Fruit fly (Drosophila melanogaster) whole organism, prepupa: Measurements from ENCODE around the gene CG11037.

Source experiments
- Blimp-1 ChIP-seq: fragments of 200-800 bp; sonication (Bioruptor generic); optimal IDR thresholded peaks from 3 replicates; lab custom pipeline; 2017; ENCODE audit warnings: missing biosample characterization, missing genetic modification characterization, mild to moderate bottlenecking, moderate library complexity, missing genetic modification reagents
- CG10631 ChIP-seq: fragments of 200-800 bp; sonication (Bioruptor generic); optimal IDR thresholded peaks from 2 replicates; lab custom pipeline; 2016; ENCODE audit warnings: missing biosample characterization, missing genetic modification characterization
- CG10669 ChIP-seq: fragments of 200-800 bp; sonication (Bioruptor generic); optimal IDR thresholded peaks from 3 replicates; lab custom pipeline; 2018; ENCODE audit warnings: missing biosample characterization, mild to moderate bottlenecking, missing genetic modification characterization, moderate library complexity
- CG11294 ChIP-seq: fragments of 200-800 bp; sonication (Bioruptor generic); IDR thresholded peaks from 2 replicates; pipeline ENCODE4 v1.3.6; 2022; ENCODE audit warnings: missing biosample characterization, missing genetic modification characterization
- CG11902 ChIP-seq: fragments of 200-800 bp; sonication (Bioruptor generic); optimal IDR thresholded peaks from 3 replicates; lab custom pipeline; 2016; ENCODE audit warnings: missing biosample characterization, missing genetic modification characterization
- CG15336 ChIP-seq: fragments of 200-800 bp; sonication (Bioruptor generic); IDR thresholded peaks from 2 replicates; pipeline ENCODE4 v1.3.6; 2022; ENCODE audit warnings: missing biosample characterization, missing genetic modification characterization
- CG1621 ChIP-seq: fragments of 200-800 bp; sonication (Bioruptor generic); optimal IDR thresholded peaks from 3 replicates; lab custom pipeline; 2018; ENCODE audit warnings: missing biosample characterization, mild to moderate bottlenecking, missing genetic modification characterization
- CG16779 ChIP-seq: fragments of 200-800 bp; sonication (Bioruptor generic); optimal IDR thresholded peaks from 3 replicates; lab custom pipeline; 2017; ENCODE audit warnings: missing biosample characterization, mild to moderate bottlenecking, missing genetic modification characterization
- CG3032 ChIP-seq: fragments of 200-800 bp; optimal IDR thresholded peaks from 2 replicates; lab custom pipeline; 2019; ENCODE audit warnings: missing biosample characterization, mild to moderate bottlenecking, missing genetic modification characterization, moderate library complexity
- CG31627 ChIP-seq: fragments of 200-800 bp; sonication (Bioruptor generic); optimal IDR thresholded peaks from 3 replicates; lab custom pipeline; 2016; ENCODE audit warnings: missing biosample characterization, missing genetic modification characterization
- CG32006 ChIP-seq: fragments of 200-800 bp; sonication (Bioruptor generic); optimal IDR thresholded peaks from 3 replicates; lab custom pipeline; 2017; ENCODE audit warnings: missing biosample characterization, mild to moderate bottlenecking, missing genetic modification characterization
- CG3919 ChIP-seq: fragments of 200-800 bp; sonication (Bioruptor generic); optimal IDR thresholded peaks from 3 replicates; lab custom pipeline; 2016; ENCODE audit warnings: missing biosample characterization, missing genetic modification characterization
- CG4318 ChIP-seq: fragments of 200-800 bp; sonication (Bioruptor generic); optimal IDR thresholded peaks from 3 replicates; lab custom pipeline; 2017; ENCODE audit warnings: missing biosample characterization, mild to moderate bottlenecking, missing genetic modification characterization
- CG6163 ChIP-seq: fragments of 200-800 bp; sonication (Bioruptor generic); IDR thresholded peaks from 3 replicates; pipeline ENCODE4 v1.3.6; 2022; ENCODE audit warnings: missing biosample characterization, missing genetic modification characterization
- CG6276 ChIP-seq: fragments of 200-800 bp; sonication (Bioruptor generic); optimal IDR thresholded peaks from 2 replicates; lab custom pipeline; 2017; ENCODE audit warnings: missing biosample characterization, mild to moderate bottlenecking, missing genetic modification characterization
- CG6792 ChIP-seq: fragments of 200-800 bp; sonication (Bioruptor generic); optimal IDR thresholded peaks from 3 replicates; lab custom pipeline; 2016; ENCODE audit warnings: missing biosample characterization, missing genetic modification characterization
- CG6808 ChIP-seq: fragments of 200-800 bp; sonication (Bioruptor generic); optimal IDR thresholded peaks from 3 replicates; lab custom pipeline; 2017; ENCODE audit warnings: missing biosample characterization, missing genetic modification characterization, mild to moderate bottlenecking, moderate library complexity, missing genetic modification reagents
- CG6854 ChIP-seq: fragments of 200-800 bp; sonication (Bioruptor generic); optimal IDR thresholded peaks from 2 replicates; lab custom pipeline; 2017; ENCODE audit warnings: missing biosample characterization, mild to moderate bottlenecking, missing genetic modification characterization
- CG7368 ChIP-seq: fragments of 200-800 bp; sonication (Bioruptor generic); optimal IDR thresholded peaks from 3 replicates; lab custom pipeline; 2016; ENCODE audit warnings: missing biosample characterization, missing genetic modification characterization
- CG8119 ChIP-seq: fragments of 200-800 bp; sonication (Bioruptor generic); IDR thresholded peaks from 3 replicates; pipeline ENCODE4 v1.3.6; 2022; ENCODE audit warnings: missing biosample characterization, missing genetic modification characterization
- CG8319 ChIP-seq: fragments of 200-800 bp; sonication (Bioruptor generic); optimal IDR thresholded peaks from 3 replicates; lab custom pipeline; 2016; ENCODE audit warnings: missing biosample characterization, missing genetic modification characterization
- CG8632 ChIP-seq: fragments of 200-800 bp; sonication (Bioruptor generic); optimal IDR thresholded peaks from 3 replicates; lab custom pipeline; 2016; ENCODE audit warnings: missing biosample characterization, missing genetic modification characterization
- Eip75B ChIP-seq: fragments of 200-800 bp; sonication (Bioruptor generic); optimal IDR thresholded peaks from 3 replicates; lab custom pipeline; 2016; ENCODE audit warnings: missing biosample characterization, missing genetic modification characterization
- Eip78C ChIP-seq: fragments of 200-800 bp; sonication (Bioruptor generic); peaks from one replicate; lab custom pipeline; 2016; ENCODE audit warnings: missing biosample characterization, missing genetic modification characterization
- Eip93F ChIP-seq: fragments of 200-800 bp; sonication (Bioruptor generic); optimal IDR thresholded peaks from 2 replicates; lab custom pipeline; 2016; ENCODE audit warnings: missing biosample characterization, mild to moderate bottlenecking, missing genetic modification characterization
- Ets21C ChIP-seq: fragments of 200-800 bp; sonication (Bioruptor generic); optimal IDR thresholded peaks from 3 replicates; lab custom pipeline; 2016; ENCODE audit warnings: missing biosample characterization, missing genetic modification characterization
- Ets96B ChIP-seq: fragments of 200-800 bp; optimal IDR thresholded peaks from 2 replicates; lab custom pipeline; 2019; ENCODE audit warnings: missing biosample characterization, mild to moderate bottlenecking, missing genetic modification characterization, moderate library complexity
- Gug ChIP-seq: fragments of 200-800 bp; sonication (Bioruptor generic); IDR thresholded peaks from 2 replicates; pipeline ENCODE4 v1.3.6; 2022; ENCODE audit warnings: missing biosample characterization, missing genetic modification characterization
- Hr39 ChIP-seq: fragments of 200-800 bp; sonication (Bioruptor generic); optimal IDR thresholded peaks from 2 replicates; lab custom pipeline; 2016; ENCODE audit warnings: missing biosample characterization, missing genetic modification characterization
- Met ChIP-seq: fragments of 200-800 bp; sonication (Bioruptor generic); optimal IDR thresholded peaks from 3 replicates; lab custom pipeline; 2016; ENCODE audit warnings: missing biosample characterization, missing genetic modification characterization
- OdsH ChIP-seq: fragments of 200-800 bp; sonication (Bioruptor generic); optimal IDR thresholded peaks from 3 replicates; lab custom pipeline; 2016; ENCODE audit warnings: missing biosample characterization, missing genetic modification characterization
- Smox ChIP-seq: fragments of 200-800 bp; sonication (Bioruptor generic); optimal IDR thresholded peaks from 3 replicates; lab custom pipeline; 2016; ENCODE audit warnings: missing biosample characterization, missing genetic modification characterization
- Sox102F ChIP-seq: fragments of 200-800 bp; sonication (Bioruptor generic); optimal IDR thresholded peaks from 2 replicates; lab custom pipeline; 2016; ENCODE audit warnings: missing biosample characterization, mild to moderate bottlenecking, missing genetic modification characterization
- Sox14 ChIP-seq: fragments of 200-800 bp; sonication (Bioruptor generic); optimal IDR thresholded peaks from 3 replicates; lab custom pipeline; 2016; ENCODE audit warnings: missing biosample characterization, missing genetic modification characterization
- Sox15 ChIP-seq: fragments of 200-800 bp; sonication (Bioruptor generic); optimal IDR thresholded peaks from 3 replicates; lab custom pipeline; 2016; ENCODE audit warnings: missing biosample characterization, missing genetic modification characterization
- achi ChIP-seq: fragments of 200-800 bp; sonication (Bioruptor generic); optimal IDR thresholded peaks from 3 replicates; lab custom pipeline; 2016; ENCODE audit warnings: missing biosample characterization, missing genetic modification characterization
- cyc ChIP-seq: fragments of 200-800 bp; sonication (Bioruptor generic); optimal IDR thresholded peaks from 3 replicates; lab custom pipeline; 2016; ENCODE audit warnings: missing biosample characterization, missing genetic modification characterization
- dac ChIP-seq: fragments of 200-800 bp; sonication (Bioruptor generic); optimal IDR thresholded peaks from 2 replicates; lab custom pipeline; 2017; ENCODE audit warnings: missing biosample characterization, mild to moderate bottlenecking, missing genetic modification characterization
- esn ChIP-seq: fragments of 200-800 bp; sonication (Bioruptor generic); optimal IDR thresholded peaks from 2 replicates; lab custom pipeline; 2016; ENCODE audit warnings: missing biosample characterization, mild to moderate bottlenecking, missing genetic modification characterization, moderate library complexity
- fd59A ChIP-seq: fragments of 200-800 bp; sonication (Bioruptor generic); optimal IDR thresholded peaks from 2 replicates; lab custom pipeline; 2017; ENCODE audit warnings: missing biosample characterization, mild to moderate bottlenecking, missing genetic modification characterization, missing genetic modification reagents
- fd85E ChIP-seq: fragments of 200-800 bp; sonication (Bioruptor generic); optimal IDR thresholded peaks from 3 replicates; lab custom pipeline; 2016; ENCODE audit warnings: missing biosample characterization, missing genetic modification characterization
- fkh ChIP-seq: fragments of 200-800 bp; sonication (Bioruptor generic); optimal IDR thresholded peaks from 3 replicates; lab custom pipeline; 2017; ENCODE audit warnings: missing biosample characterization, mild to moderate bottlenecking, missing genetic modification characterization, moderate library complexity
- lz ChIP-seq: fragments of 200-800 bp; sonication (Bioruptor generic); optimal IDR thresholded peaks from 3 replicates; lab custom pipeline; 2016; ENCODE audit warnings: missing biosample characterization, missing genetic modification characterization
- net ChIP-seq: fragments of 200-800 bp; sonication (Bioruptor generic); optimal IDR thresholded peaks from 3 replicates; lab custom pipeline; 2016; ENCODE audit warnings: missing biosample characterization, missing genetic modification characterization
- salr ChIP-seq, 2 experiments: fragments of 200-800 bp; sonication (Bioruptor generic); optimal IDR thresholded peaks; 3 replicates each; lab custom pipeline; 2016 to 2018; ENCODE audit warnings: missing biosample characterization in 2 of 2, missing genetic modification characterization in 2 of 2, mild to moderate bottlenecking in 1 of 2
- spab ChIP-seq: fragments of 200-800 bp; sonication (Bioruptor generic); optimal IDR thresholded peaks from 2 replicates; lab custom pipeline; 2017; ENCODE audit warnings: missing biosample characterization, mild to moderate bottlenecking, missing genetic modification characterization, missing genetic modification reagents
- svp ChIP-seq: fragments of 200-800 bp; sonication (Bioruptor generic); peaks from one replicate; lab custom pipeline; 2016; ENCODE audit warnings: missing biosample characterization, missing genetic modification characterization

CG11037 gene

dm6 chr3L:20952121-20952487 lies 9.1 kb downstream of the CG11037 start (continued):
- TF ChIP-seq fkh (GFP tag; lab: Kevin White, UChicago) (no peak), CG1621 (tag; lab: Kevin White, UChicago) (peak; percentile 18), CG10669 (peak; percentile 72), Eip93F (GFP tag; lab: Kevin White, UChicago) (no peak), lz (GFP tag; lab: Kevin White, UChicago) (peak; percentile 29), Ets21C (GFP tag; lab: Kevin White, UChicago) (peak; percentile 7), Smox (GFP tag; lab: Kevin White, UChicago) (peak; percentile 55), CG7368 (GFP tag; lab: Kevin White, UChicago) (no peak), OdsH (GFP tag; lab: Kevin White, UChicago) (peak; percentile 56), dac (GFP tag; lab: Kevin White, UChicago) (no peak), esn (GFP tag; lab: Kevin White, UChicago) (peak; percentile 63), CG8119 (GFP tag; lab: Robert Waterston, UW) (peak; percentile 57), CG3919 (GFP tag; lab: Kevin White, UChicago) (peak; percentile 58), CG31627 (GFP tag; lab: Kevin White, UChicago) (peak; percentile 28), CG11902 (peak; percentile 12), CG32006 (GFP tag; lab: Kevin White, UChicago) (peak; percentile 51), CG6163 (GFP tag; lab: Robert Waterston, UW) (peak; percentile 46)

- TF ChIP-seq CG10631 (GFP tag; lab: Kevin White, UChicago) (peak; percentile 93), CG6808 (GFP tag; lab: Kevin White, UChicago) (peak; percentile 76), CG4318 (GFP tag; lab: Kevin White, UChicago) (peak; percentile 70), svp (GFP tag; lab: Kevin White, UChicago) (peak; percentile 7), CG11294 (GFP tag; lab: Robert Waterston, UW) (peak; percentile 62), CG3032 (tag; lab: Kevin White, UChicago) (peak; percentile 86), CG15336 (GFP tag; lab: Robert Waterston, UW) (peak; percentile 80), CG6854 (GFP tag; lab: Kevin White, UChicago) (peak; percentile 65), Sox14 (GFP tag; lab: Kevin White, UChicago) (peak; percentile 86), cyc (peak; percentile 68), Met (GFP tag; lab: Kevin White, UChicago) (peak; percentile 76), net (GFP tag; lab: Kevin White, UChicago) (peak; percentile 80), dac (GFP tag; lab: Kevin White, UChicago) (peak; percentile 60), Eip75B (GFP tag; lab: Kevin White, UChicago) (peak; percentile 83), Sox102F (GFP tag; lab: Kevin White, UChicago) (peak; percentile 70), fd59A (peak; percentile 84), CG16779 (tag; lab: Kevin White, UChicago) (peak; percentile 80), CG3919 (GFP tag; lab: Kevin White, UChicago) (peak; percentile 91), Eip78C (GFP tag; lab: Kevin White, UChicago) (peak; percentile 96), spab (peak; percentile 80), CG6276 (peak; percentile 59), achi (GFP tag; lab: Kevin White, UChicago) (peak; percentile 86), CG8632 (GFP tag; lab: Kevin White, UChicago) (peak; percentile 78), Ets21C (GFP tag; lab: Kevin White, UChicago) (peak; percentile 47), Sox15 (GFP tag; lab: Kevin White, UChicago) (peak; percentile 67), Blimp-1 (GFP tag; lab: Kevin White, UChicago) (no peak), CG7368 (GFP tag; lab: Kevin White, UChicago) (peak; percentile 74), CG6163 (GFP tag; lab: Robert Waterston, UW) (peak; percentile 93), CG8319 (GFP tag; lab: Kevin White, UChicago) (peak; percentile 81), OdsH (GFP tag; lab: Kevin White, UChicago) (peak; percentile 89), CG10669 (peak; percentile 87), Ets96B (tag; lab: Kevin White, UChicago) (peak; percentile 89), Gug (GFP tag; lab: Robert Waterston, UW) (peak; percentile 60), fd85E (GFP tag; lab: Kevin White, UChicago) (peak; percentile 53), CG11902 (peak; percentile 67), salr (GFP tag; optimal IDR thresholded peaks at IDR 0.05; lab: Kevin White, UChicago) (peak; percentile 58 to 84), CG8119 (GFP tag; lab: Robert Waterston, UW) (peak; percentile 85), Smox (GFP tag; lab: Kevin White, UChicago) (peak; percentile 64), CG6792 (GFP tag; lab: Kevin White, UChicago) (peak; percentile 78), CG1621 (tag; lab: Kevin White, UChicago) (peak; percentile 83), CG31627 (GFP tag; lab: Kevin White, UChicago) (peak; percentile 67), Hr39 (GFP tag; lab: Kevin White, UChicago) (peak; percentile 74)
Measured at dm6 chr3L:20951477-20952120, 9.6 kb downstream of the CG11037 start.
